Worm (Caenorhabditis elegans): Measurements from ENCODE around the gene nadk-2.

Gene nadk-2

ce11 chrII:12050607-12051006 lies 1.2 kb downstream of the nadk-2 start:
- TF ChIP-seq W03F9.2 (tag; optimal IDR thresholded peaks at IDR 0.05) (no peak), dao-5 (tag; optimal IDR thresholded peaks at IDR 0.05) (no peak)

ce11 chrII:12051601-12052000 lies 2.2 kb downstream of the nadk-2 start:
- no peak for TF ChIP-seq dao-5 (tag; optimal IDR thresholded peaks at IDR 0.05)
- no peak for TF ChIP-seq him-1 (tag; optimal IDR thresholded peaks at IDR 0.05)
- TF ChIP-seq W03F9.2 (tag; optimal IDR thresholded peaks at IDR 0.05): no peak

ce11 chrII:12052136-12052535 lies 2.8 kb downstream of the nadk-2 start:
- no peak for TF ChIP-seq dao-5 (tag; optimal IDR thresholded peaks at IDR 0.05)
- TF ChIP-seq W03F9.2 (tag; optimal IDR thresholded peaks at IDR 0.05): no peak
- TF ChIP-seq him-1 (tag; optimal IDR thresholded peaks at IDR 0.05): no peak

ce11 chrII:12052924-12053323 lies 3.5 kb downstream of the nadk-2 start:
- no peak for TF ChIP-seq him-1 (tag; optimal IDR thresholded peaks at IDR 0.05)
- TF ChIP-seq dao-5 (tag; optimal IDR thresholded peaks at IDR 0.05): no peak
- no peak for TF ChIP-seq W03F9.2 (tag; optimal IDR thresholded peaks at IDR 0.05)

ce11 chrII:12053486-12053885 lies 4.1 kb downstream of the nadk-2 start:
- no peak for TF ChIP-seq dao-5 (tag; optimal IDR thresholded peaks at IDR 0.05)
- no peak for TF ChIP-seq W03F9.2 (tag; optimal IDR thresholded peaks at IDR 0.05)
- no peak for TF ChIP-seq him-1 (tag; optimal IDR thresholded peaks at IDR 0.05)

- TF ChIP-seq W03F9.2 (tag; optimal IDR thresholded peaks at IDR 0.05): no peak
- no peak for TF ChIP-seq dao-5 (tag; optimal IDR thresholded peaks at IDR 0.05)
- TF ChIP-seq him-1 (tag; optimal IDR thresholded peaks at IDR 0.05): no peak
Measured at ce11 chrII:12054150-12054549, 4.8 kb downstream of the nadk-2 start.

ce11 chrII:12054558-12054957 lies 5.2 kb downstream of the nadk-2 start:
- TF ChIP-seq him-1 (tag; optimal IDR thresholded peaks at IDR 0.05): no peak
- TF ChIP-seq W03F9.2 (tag; optimal IDR thresholded peaks at IDR 0.05): no peak

- no peak for TF ChIP-seq him-1 (tag; optimal IDR thresholded peaks at IDR 0.05)
- TF ChIP-seq W03F9.2 (tag; optimal IDR thresholded peaks at IDR 0.05): no peak
- TF ChIP-seq dao-5 (tag; optimal IDR thresholded peaks at IDR 0.05): no peak
Measured at ce11 chrII:12055408-12056140, 6.2 kb downstream of the nadk-2 start.

- no peak for TF ChIP-seq dao-5 (tag; optimal IDR thresholded peaks at IDR 0.05)
- TF ChIP-seq W03F9.2 (tag; optimal IDR thresholded peaks at IDR 0.05): no peak
- no peak for TF ChIP-seq him-1 (tag; optimal IDR thresholded peaks at IDR 0.05)
Measured at ce11 chrII:12058298-12058697, 8.9 kb downstream of the nadk-2 start.

- no peak for TF ChIP-seq W03F9.2 (tag; optimal IDR thresholded peaks at IDR 0.05)
- TF ChIP-seq dao-5 (tag; optimal IDR thresholded peaks at IDR 0.05): no peak
- TF ChIP-seq him-1 (tag; optimal IDR thresholded peaks at IDR 0.05): no peak
Measured at ce11 chrII:12059872-12060271, 10.5 kb downstream of the nadk-2 start.

ce11 chrII:12062521-12062920 lies 13.1 kb downstream of the nadk-2 start, which contains the start of gene arrd-7:
Gene arrd-7 (minus strand): TSS chrII:12062621.
- TF ChIP-seq him-1 (tag; optimal IDR thresholded peaks at IDR 0.05) (no peak), dao-5 (tag; optimal IDR thresholded peaks at IDR 0.05) (no peak), W03F9.2 (tag; optimal IDR thresholded peaks at IDR 0.05) (no peak)

- TF ChIP-seq W03F9.2 (tag; optimal IDR thresholded peaks at IDR 0.05): no peak
- TF ChIP-seq him-1 (tag; optimal IDR thresholded peaks at IDR 0.05): no peak
- no peak for TF ChIP-seq dao-5 (tag; optimal IDR thresholded peaks at IDR 0.05)
Measured at ce11 chrII:12063076-12063475, 13.7 kb downstream of the nadk-2 start.

ce11 chrII:12064680-12065135 lies 15.3 kb downstream of the nadk-2 start, which contains the start of gene arrd-8:
Gene arrd-8 (plus strand): TSS chrII:12065085.
- TF ChIP-seq dao-5 (tag; optimal IDR thresholded peaks at IDR 0.05) (no peak), W03F9.2 (tag; optimal IDR thresholded peaks at IDR 0.05) (no peak), him-1 (tag; optimal IDR thresholded peaks at IDR 0.05) (no peak)

- TF ChIP-seq W03F9.2 (tag; optimal IDR thresholded peaks at IDR 0.05): no peak
- no peak for TF ChIP-seq dao-5 (tag; optimal IDR thresholded peaks at IDR 0.05)
- no peak for TF ChIP-seq him-1 (tag; optimal IDR thresholded peaks at IDR 0.05)
Measured at ce11 chrII:12067451-12068076, 18.2 kb downstream of the nadk-2 start, which contains the start of gene Y17G7B.22. Gene Y17G7B.22 (plus strand): TSS chrII:12068026.

All from whole organism, L4/young adult.